Worm (Caenorhabditis elegans) whole organism, L1 larva: ENCODE results near the gene srlf-15.

ENCODE experiments used
- C16A3.4 ChIP-seq: fragments of 150-350 bp; optimal IDR thresholded peaks from 2 replicates; lab custom pipeline; 2014; ENCODE audit warnings: missing biosample characterization, missing genetic modification characterization
- dpl-1 ChIP-seq, 3 experiments: fragments of 150-350 bp in 2 of 3; sonication (generic microtip) in 1 of 3; optimal IDR thresholded peaks; 2 replicates each; lab custom pipeline; 2014 to 2017; ENCODE audit warnings: missing biosample characterization in 3 of 3, missing genetic modification characterization in 3 of 3, missing genetic modification reagents in 3 of 3
- fkh-10 ChIP-seq: sonication (generic microtip); optimal IDR thresholded peaks from 2 replicates; lab custom pipeline; 2017; ENCODE audit warnings: missing biosample characterization, missing genetic modification reagents, missing genetic modification characterization
- hlh-4 ChIP-seq: sonication (generic microtip); optimal IDR thresholded peaks from 2 replicates; lab custom pipeline; 2016; ENCODE audit warnings: mild to moderate bottlenecking, missing genetic modification characterization, missing compliant biosample characterization
- lin-14 ChIP-seq: fragments of 200-800 bp; sonication (Bioruptor generic); optimal IDR thresholded peaks from 2 replicates; lab custom pipeline; 2018; ENCODE audit warnings: mild to moderate bottlenecking, missing genetic modification characterization, moderate library complexity, missing compliant biosample characterization
- nhr-11 ChIP-seq: fragments of 150-350 bp; optimal IDR thresholded peaks from 2 replicates; lab custom pipeline; 2014; ENCODE audit warnings: missing biosample characterization, missing genetic modification characterization
- nhr-237 ChIP-seq: fragments of 150-350 bp; optimal IDR thresholded peaks from 2 replicates; lab custom pipeline; 2014; ENCODE audit warnings: missing biosample characterization, missing genetic modification characterization
- pag-3 ChIP-seq: sonication (generic microtip); optimal IDR thresholded peaks from 2 replicates; lab custom pipeline; 2017; ENCODE audit warnings: missing genetic modification characterization, mild to moderate bottlenecking, missing compliant biosample characterization, antibody characterized with exemption, borderline replicate concordance; ENCODE audit not compliant: insufficient read depth
- rnt-1 ChIP-seq: sonication (generic microtip); optimal IDR thresholded peaks from 2 replicates; lab custom pipeline; 2016; ENCODE audit warnings: mild to moderate bottlenecking, missing genetic modification characterization, moderate library complexity, missing compliant biosample characterization
- snu-23 ChIP-seq: sonication (generic microtip); optimal IDR thresholded peaks from 2 replicates; lab custom pipeline; 2016; ENCODE audit warnings: missing genetic modification characterization, missing compliant biosample characterization
- unc-130 ChIP-seq: fragments of 150-350 bp; optimal IDR thresholded peaks from 2 replicates; lab custom pipeline; 2017; ENCODE audit warnings: missing biosample characterization, missing genetic modification characterization, inconsistent platforms
- unc-62 ChIP-seq: fragments of 150-350 bp; optimal IDR thresholded peaks from 2 replicates; lab custom pipeline; 2014; ENCODE audit warnings: missing biosample characterization, missing genetic modification reagents, missing genetic modification characterization
- unc-98 ChIP-seq: fragments of 200-800 bp; sonication (Bioruptor generic); IDR thresholded peaks from 2 replicates; pipeline ENCODE4 v1.3.6; 2022; ENCODE audit warnings: missing genetic modification characterization, missing compliant biosample characterization

DNA sequence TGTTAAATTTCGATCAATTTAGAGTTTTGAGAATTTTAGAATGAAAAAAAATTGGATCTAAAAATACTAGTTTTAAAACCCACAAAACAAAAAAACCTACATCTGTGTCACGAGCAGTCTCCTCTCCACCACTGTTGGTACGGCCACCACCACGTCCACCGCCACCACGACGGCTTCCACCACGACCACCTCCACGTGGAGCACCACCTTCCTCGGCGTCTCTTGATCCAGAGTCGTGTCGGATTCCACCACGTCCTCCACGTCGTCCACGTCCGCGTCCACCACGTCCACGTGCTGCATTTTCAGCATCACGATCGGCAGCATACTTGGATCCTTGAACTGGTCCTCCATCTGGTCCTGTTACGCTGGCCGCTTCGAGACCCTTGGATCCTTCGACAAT is 4.3 kb downstream of the srlf-15 start:
- TF ChIP-seq nhr-11 (tag; lab: Kevin White, UChicago) (no peak), hlh-4 (tag; lab: Kevin White, UChicago) (no peak), unc-130 (tag; lab: Kevin White, UChicago) (no peak), unc-62 (GFP tag; lab: Kevin White, UChicago) (no peak), lin-14 (GFP tag; lab: Kevin White, UChicago) (no peak), dpl-1 (GFP tag; optimal IDR thresholded peaks at IDR 0.05; lab: Kevin White, UChicago) (no peak), pag-3 (tag; lab: Kevin White, UChicago) (no peak), rnt-1 (no peak), nhr-237 (tag; lab: Kevin White, UChicago) (no peak), fkh-10 (no peak), snu-23 (GFP tag; lab: Kevin White, UChicago) (no peak), C16A3.4 (tag; lab: Kevin White, UChicago) (no peak), unc-98 (GFP tag; lab: Robert Waterston, UW) (no peak)
